Fruit fly (Drosophila melanogaster) whole organism, pupa: ENCODE measurements around the gene sty.

Experiments used
- CG10348 ChIP-seq: fragments of 200-800 bp; sonication (Bioruptor generic); IDR thresholded peaks from 2 replicates; pipeline ENCODE4 v1.3.6; 2022; ENCODE audit warnings: missing biosample characterization, missing genetic modification characterization
- CG12605 ChIP-seq: fragments of 200-800 bp; sonication (Bioruptor generic); IDR thresholded peaks from 2 replicates; pipeline ENCODE4 v1.3.6; 2022; ENCODE audit warnings: missing biosample characterization, missing genetic modification characterization
- CG13204 ChIP-seq: fragments of 200-800 bp; sonication (Bioruptor generic); optimal IDR thresholded peaks from 2 replicates; lab custom pipeline; 2018; ENCODE audit warnings: missing biosample characterization, mild to moderate bottlenecking, missing genetic modification characterization, moderate library complexity
- CG14655 ChIP-seq: fragments of 200-800 bp; sonication (Bioruptor generic); optimal IDR thresholded peaks from 3 replicates; lab custom pipeline; 2017; ENCODE audit warnings: mild to moderate bottlenecking, missing biosample characterization, missing genetic modification reagents, missing genetic modification characterization
- CG15710 ChIP-seq: fragments of 200-800 bp; sonication (Bioruptor generic); optimal IDR thresholded peaks from 2 replicates; lab custom pipeline; 2018; ENCODE audit warnings: missing biosample characterization, mild to moderate bottlenecking, missing genetic modification characterization, moderate library complexity
- CG17806 ChIP-seq: fragments of 200-800 bp; sonication (Bioruptor generic); optimal IDR thresholded peaks from 2 replicates; lab custom pipeline; 2018; ENCODE audit warnings: missing biosample characterization, mild to moderate bottlenecking, missing genetic modification characterization, moderate library complexity
- CG32121 ChIP-seq: fragments of 200-800 bp; sonication (Bioruptor generic); IDR thresholded peaks from 2 replicates; pipeline ENCODE4 v1.3.6; 2022; ENCODE audit warnings: missing biosample characterization, missing genetic modification characterization
- CG34367 ChIP-seq: fragments of 200-800 bp; sonication (Bioruptor generic); optimal IDR thresholded peaks from 2 replicates; lab custom pipeline; 2018; ENCODE audit warnings: missing biosample characterization, mild to moderate bottlenecking, missing genetic modification characterization
- CG4496 ChIP-seq: fragments of 200-800 bp; sonication (Bioruptor generic); IDR thresholded peaks from 3 replicates; pipeline ENCODE4 v1.3.6; 2022; ENCODE audit warnings: missing biosample characterization, missing genetic modification characterization
- CG8159 ChIP-seq: fragments of 200-800 bp; sonication (Bioruptor generic); optimal IDR thresholded peaks from 3 replicates; lab custom pipeline; 2018; ENCODE audit warnings: missing biosample characterization, mild to moderate bottlenecking, missing genetic modification characterization, moderate library complexity
- CG8301 ChIP-seq: fragments of 200-800 bp; sonication (Bioruptor generic); optimal IDR thresholded peaks from 2 replicates; lab custom pipeline; 2018; ENCODE audit warnings: missing biosample characterization, mild to moderate bottlenecking, missing genetic modification characterization
- CG9948 ChIP-seq: fragments of 200-800 bp; sonication (Bioruptor generic); optimal IDR thresholded peaks from 2 replicates; lab custom pipeline; 2018; ENCODE audit warnings: missing biosample characterization, mild to moderate bottlenecking, missing genetic modification characterization, moderate library complexity
- D1 ChIP-seq: fragments of 200-800 bp; sonication (Bioruptor generic); optimal IDR thresholded peaks from 2 replicates; lab custom pipeline; 2018; ENCODE audit warnings: missing biosample characterization, mild to moderate bottlenecking, missing genetic modification characterization, moderate library complexity
- EcR ChIP-seq: fragments of 200-800 bp; sonication (Bioruptor generic); optimal IDR thresholded peaks from 3 replicates; lab custom pipeline; 2019; ENCODE audit warnings: missing biosample characterization, missing genetic modification characterization, mild to moderate bottlenecking, moderate library complexity, missing genetic modification reagents
- Ets98B ChIP-seq: fragments of 200-800 bp; sonication (Bioruptor generic); IDR thresholded peaks from 2 replicates; pipeline ENCODE4 v1.3.6; 2022; ENCODE audit warnings: missing biosample characterization, missing genetic modification characterization
- Pif1A ChIP-seq: fragments of 200-800 bp; sonication (Bioruptor generic); optimal IDR thresholded peaks from 3 replicates; lab custom pipeline; 2016; ENCODE audit warnings: missing biosample characterization, missing genetic modification characterization
- Pif1B ChIP-seq: fragments of 200-800 bp; sonication (Bioruptor generic); optimal IDR thresholded peaks from 3 replicates; lab custom pipeline; 2016; ENCODE audit warnings: missing biosample characterization, missing genetic modification characterization
- Snoo ChIP-seq: fragments of 200-800 bp; sonication (Bioruptor generic); optimal IDR thresholded peaks from 3 replicates; lab custom pipeline; 2017; ENCODE audit warnings: missing biosample characterization, mild to moderate bottlenecking, missing genetic modification characterization, inconsistent platforms
- fd96Ca ChIP-seq: fragments of 200-800 bp; sonication (Bioruptor generic); IDR thresholded peaks from 3 replicates; pipeline ENCODE4 v1.3.6; 2022; ENCODE audit warnings: missing biosample characterization, missing genetic modification characterization
- gl ChIP-seq: fragments of 200-800 bp; sonication (Bioruptor generic); optimal IDR thresholded peaks from 2 replicates; lab custom pipeline; 2018; ENCODE audit warnings: missing biosample characterization, mild to moderate bottlenecking, missing genetic modification characterization
- rn ChIP-seq: fragments of 200-800 bp; sonication (Bioruptor generic); IDR thresholded peaks from 2 replicates; pipeline ENCODE4 v1.3.6; 2022; ENCODE audit warnings: missing biosample characterization, missing genetic modification characterization

sty gene

DNA sequence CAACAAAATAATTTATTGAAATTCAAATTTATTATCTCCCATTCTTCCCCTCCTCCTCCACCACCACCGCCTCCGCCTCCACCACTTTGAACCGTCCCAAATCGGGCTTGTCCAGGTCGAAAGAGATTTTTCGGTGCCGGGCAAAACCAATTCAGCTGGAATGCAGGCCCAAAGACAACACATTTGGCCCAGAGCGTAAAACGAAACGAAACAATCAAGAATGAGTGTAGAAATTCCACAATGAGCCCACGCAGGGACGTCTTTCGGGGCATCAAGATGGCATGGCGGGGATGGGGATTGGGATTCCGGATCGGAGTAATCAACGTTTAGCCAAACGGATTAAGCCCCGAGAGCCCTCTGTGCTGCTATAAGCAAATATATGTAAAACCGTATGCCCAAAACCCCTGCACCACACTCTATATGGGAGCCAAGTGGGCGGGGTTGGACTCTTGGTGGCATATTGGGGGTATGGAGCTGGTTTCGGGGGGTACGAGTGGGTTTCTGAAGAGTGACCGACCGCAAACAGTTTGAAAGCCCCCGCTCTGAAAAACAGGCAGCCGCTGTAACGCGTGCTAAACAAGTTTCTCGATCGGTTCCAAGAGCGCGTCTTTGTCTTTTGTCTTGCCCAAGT lies 40.7 kb downstream of the sty start:
- TF ChIP-seq CG9948 (no peak), CG13204 (GFP tag; lab: Kevin White, UChicago) (peak; percentile 58), CG12605 (GFP tag; lab: Robert Waterston, UW) (peak; percentile 28; the same call in 1 of the 2 replicates), Pif1A (GFP tag; lab: Kevin White, UChicago) (no peak), EcR (GFP tag; lab: Kevin White, UChicago) (peak; percentile 87), Snoo (no peak)

DNA sequence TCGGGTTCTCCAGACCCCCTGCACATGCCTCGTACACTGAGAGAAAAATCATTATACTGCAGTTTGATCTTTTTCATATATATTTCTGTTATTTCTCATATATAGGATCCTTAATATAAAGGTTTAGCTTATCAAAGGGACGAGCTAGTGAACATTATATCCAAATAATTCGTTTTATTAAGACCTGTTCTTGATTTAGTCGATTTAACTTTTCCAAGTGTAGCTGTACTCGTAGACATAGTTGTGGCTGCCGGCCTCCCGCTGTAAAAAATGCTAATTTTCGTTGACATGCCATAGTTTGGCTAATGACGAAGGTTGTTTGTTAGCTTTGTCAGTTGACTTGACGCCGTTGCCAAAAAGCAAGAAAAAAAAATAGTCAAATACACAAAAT lies 42.3 kb downstream of the sty start:
- TF ChIP-seq CG17806 (tag; lab: Kevin White, UChicago) (peak; percentile 57), CG9948 (peak; percentile 58), Ets98B (GFP tag; lab: Robert Waterston, UW) (peak; percentile 72), rn (GFP tag; lab: Robert Waterston, UW) (no peak), D1 (no peak), CG32121 (GFP tag; lab: Robert Waterston, UW) (peak; percentile 56), CG14655 (GFP tag; lab: Kevin White, UChicago) (peak; percentile 65), CG13204 (GFP tag; lab: Kevin White, UChicago) (no peak), Pif1A (GFP tag; lab: Kevin White, UChicago) (peak; percentile 34), Snoo (no peak), CG4496 (GFP tag; lab: Robert Waterston, UW) (peak; percentile 83), EcR (GFP tag; lab: Kevin White, UChicago) (no peak), CG15710 (tag; lab: Kevin White, UChicago) (peak; percentile 54), CG34367 (tag; lab: Kevin White, UChicago) (peak; percentile 45), CG8159 (tag; lab: Kevin White, UChicago) (peak; percentile 69), CG8301 (tag; lab: Kevin White, UChicago) (peak; percentile 79), fd96Ca (GFP tag; lab: Robert Waterston, UW) (peak; percentile 44; the same call in 2 of the 3 replicates), CG10348 (GFP tag; lab: Robert Waterston, UW) (0 out of 2 replicates have a peak, but pooled peaks have one; percentile 33), gl (tag; lab: Kevin White, UChicago) (no peak), CG12605 (GFP tag; lab: Robert Waterston, UW) (peak; percentile 70), Pif1B (GFP tag; lab: Kevin White, UChicago) (peak; percentile 11)
- TF ChIP-seq, all 21 proteins: peak for 15

DNA sequence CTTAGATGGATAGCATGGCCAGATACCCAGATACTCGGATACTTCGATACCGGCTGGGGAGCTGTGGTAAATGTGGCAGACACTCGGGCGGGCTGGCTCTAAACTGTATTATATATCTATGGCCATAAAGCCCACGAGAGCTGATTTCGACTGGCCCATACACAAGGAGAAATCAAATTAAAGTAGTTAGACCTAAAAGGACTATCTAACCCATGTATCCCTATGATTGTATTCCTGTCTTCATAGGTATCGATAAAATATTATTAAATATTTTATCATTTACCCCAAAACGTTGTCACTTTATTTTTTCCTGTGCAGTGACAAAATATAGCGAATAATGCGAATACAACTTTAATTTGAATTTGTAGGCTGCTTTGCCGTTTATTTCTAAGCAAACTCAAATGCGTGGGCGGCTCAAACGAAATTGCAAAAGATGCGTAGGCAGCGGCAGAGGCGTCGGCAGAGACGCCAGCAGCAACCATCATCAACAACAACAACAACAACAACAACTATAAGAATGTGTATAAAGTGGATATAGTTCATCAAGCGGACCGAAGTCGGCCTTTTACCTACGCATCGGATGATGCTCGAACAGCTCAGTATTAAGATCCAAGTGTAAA lies 42.8 kb downstream of the sty start:
- TF ChIP-seq CG12605 (GFP tag; lab: Robert Waterston, UW) (0 out of 2 replicates have a peak, but pooled peaks have one; percentile 52), Pif1A (GFP tag; lab: Kevin White, UChicago) (no peak), CG9948 (no peak), fd96Ca (GFP tag; lab: Robert Waterston, UW) (no peak; the same call in 2 of the 3 replicates), CG15710 (tag; lab: Kevin White, UChicago) (no peak), Ets98B (GFP tag; lab: Robert Waterston, UW) (peak; percentile 69), CG4496 (GFP tag; lab: Robert Waterston, UW) (peak; percentile 74), CG8301 (tag; lab: Kevin White, UChicago) (peak; percentile 30), rn (GFP tag; lab: Robert Waterston, UW) (peak; percentile 41; the same call in 1 of the 2 replicates), CG32121 (GFP tag; lab: Robert Waterston, UW) (peak; percentile 71), CG14655 (GFP tag; lab: Kevin White, UChicago) (peak; percentile 13), CG10348 (GFP tag; lab: Robert Waterston, UW) (0 out of 2 replicates have a peak, but pooled peaks have one; percentile 31)

DNA sequence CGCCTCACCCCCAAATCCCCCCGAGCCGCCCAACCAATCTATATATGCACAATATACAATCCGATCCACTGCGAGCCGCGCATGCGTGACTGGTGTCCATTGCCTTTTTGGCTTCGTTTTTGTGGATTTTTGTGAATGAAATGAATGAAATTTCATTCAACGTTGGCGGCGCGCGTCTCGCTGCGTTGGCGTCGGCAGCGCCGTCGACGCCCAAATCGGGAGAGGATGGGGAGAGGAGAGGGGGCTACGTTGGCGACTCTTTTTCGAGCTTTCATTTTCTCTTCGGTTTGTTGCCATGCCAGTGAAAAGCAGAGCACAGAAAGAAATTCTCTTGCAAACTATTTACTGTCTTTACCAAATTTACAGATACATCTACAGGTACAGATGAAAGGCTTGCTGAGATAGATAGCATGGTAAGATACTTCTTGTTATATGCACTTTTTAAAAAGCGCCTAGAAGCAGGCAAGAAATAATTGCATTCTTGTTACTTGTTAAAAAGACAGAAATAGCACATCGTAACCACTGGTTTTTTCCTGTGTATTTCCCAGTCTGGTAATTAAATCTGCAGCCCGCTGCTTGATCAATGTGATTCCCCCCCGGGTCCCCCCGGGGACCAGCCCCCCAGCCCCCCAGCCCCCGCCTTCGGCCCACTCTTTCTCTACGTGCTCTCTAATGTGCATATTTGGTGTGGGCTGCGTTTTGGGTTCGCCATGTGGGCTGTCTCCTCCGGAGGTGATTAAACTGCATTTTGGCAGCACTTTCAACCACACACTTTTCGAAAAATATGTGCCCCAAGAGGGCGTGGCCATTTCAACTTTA lies 44.3 kb downstream of the sty start:
- no peak for TF ChIP-seq CG34367 (tag; lab: Kevin White, UChicago)
- no peak for TF ChIP-seq D1
- TF ChIP-seq gl (tag; lab: Kevin White, UChicago) = no peak
- TF ChIP-seq CG12605 (GFP tag; lab: Robert Waterston, UW) = no peak
- TF ChIP-seq CG10348 (GFP tag; lab: Robert Waterston, UW) = peak; percentile 34; the same call in 1 of the 2 replicates
- TF ChIP-seq Pif1B (GFP tag; lab: Kevin White, UChicago) = peak; percentile 40
- no peak for TF ChIP-seq CG14655 (GFP tag; lab: Kevin White, UChicago)
- peak; percentile 44 for TF ChIP-seq EcR (GFP tag; lab: Kevin White, UChicago)
- TF ChIP-seq Pif1A (GFP tag; lab: Kevin White, UChicago) = peak; percentile 50
- TF ChIP-seq Snoo = no peak
- peak; percentile 72 for TF ChIP-seq fd96Ca (GFP tag; lab: Robert Waterston, UW)
- TF ChIP-seq CG8159 (tag; lab: Kevin White, UChicago) = no peak
- TF ChIP-seq CG13204 (GFP tag; lab: Kevin White, UChicago) = no peak
- TF ChIP-seq CG9948 = no peak
- TF ChIP-seq CG32121 (GFP tag; lab: Robert Waterston, UW) = peak; percentile 68; the same call in 1 of the 2 replicates
- TF ChIP-seq CG8301 (tag; lab: Kevin White, UChicago) = peak; percentile 62
- TF ChIP-seq Ets98B (GFP tag; lab: Robert Waterston, UW) = peak; percentile 75
- peak; percentile 64; the same call in 2 of the 3 replicates for TF ChIP-seq CG4496 (GFP tag; lab: Robert Waterston, UW)
- no peak for TF ChIP-seq rn (GFP tag; lab: Robert Waterston, UW)
- no peak for TF ChIP-seq CG15710 (tag; lab: Kevin White, UChicago)
- no peak for TF ChIP-seq CG17806 (tag; lab: Kevin White, UChicago)
